Worm (Caenorhabditis elegans) whole organism, L2 larva: Measurements from ENCODE around the gene R04F11.3.

Experiments used
- C34F6.9 ChIP-seq: fragments of 150-350 bp; optimal IDR thresholded peaks from 2 replicates; lab custom pipeline; 2014; ENCODE audit warnings: missing biosample characterization, missing genetic modification characterization
- F13H6.1 ChIP-seq: sonication (generic microtip); optimal IDR thresholded peaks from 2 replicates; lab custom pipeline; 2016; ENCODE audit warnings: missing genetic modification characterization, missing compliant biosample characterization
- aly-2 ChIP-seq: fragments of 150-350 bp; optimal IDR thresholded peaks from 2 replicates; lab custom pipeline; 2014; ENCODE audit warnings: missing biosample characterization, missing genetic modification characterization
- ama-1 ChIP-seq: fragments of 150-350 bp; optimal IDR thresholded peaks from 2 replicates; lab custom pipeline; 2018; ENCODE audit warnings: inconsistent platforms
- blmp-1 ChIP-seq: sonication (generic microtip); optimal IDR thresholded peaks from 2 replicates; lab custom pipeline; 2017; ENCODE audit warnings: missing genetic modification characterization, mild to moderate bottlenecking, missing compliant biosample characterization, antibody characterized with exemption, moderate library complexity; ENCODE audit not compliant: insufficient read depth
- ceh-16 ChIP-seq: fragments of 150-350 bp; optimal IDR thresholded peaks from 2 replicates; lab custom pipeline; 2014; ENCODE audit warnings: missing biosample characterization, missing genetic modification characterization
- ceh-82 ChIP-seq: fragments of 150-350 bp; optimal IDR thresholded peaks from 2 replicates; lab custom pipeline; 2014; ENCODE audit warnings: missing biosample characterization, missing genetic modification characterization
- crh-2 ChIP-seq: sonication (generic microtip); optimal IDR thresholded peaks from 2 replicates; lab custom pipeline; 2017; ENCODE audit warnings: missing biosample characterization, missing genetic modification characterization
- egl-27 ChIP-seq: sonication (generic microtip); optimal IDR thresholded peaks from 3 replicates; lab custom pipeline; 2017; ENCODE audit warnings: missing biosample characterization, missing genetic modification reagents, missing genetic modification characterization
- fos-1 ChIP-seq: fragments of 150-350 bp; optimal IDR thresholded peaks from 2 replicates; lab custom pipeline; 2014; ENCODE audit warnings: missing biosample characterization, missing genetic modification characterization
- gmeb-1 ChIP-seq: fragments of 150-350 bp; optimal IDR thresholded peaks from 2 replicates; lab custom pipeline; 2014; ENCODE audit warnings: missing biosample characterization, missing genetic modification characterization
- lin-11 ChIP-seq: fragments of 150-350 bp; sonication (generic microtip); optimal IDR thresholded peaks from 2 replicates; lab custom pipeline; 2014; ENCODE audit warnings: missing biosample characterization, missing genetic modification characterization, inconsistent platforms, mixed read lengths
- lsy-2 ChIP-seq, 2 experiments: fragments of 150-350 bp in 1 of 2; sonication (generic microtip) in 1 of 2; optimal IDR thresholded peaks; 2 replicates each; lab custom pipeline; 2014 to 2017; ENCODE audit warnings: missing biosample characterization in 2 of 2, missing genetic modification characterization in 2 of 2
- mab-5 ChIP-seq: fragments of 150-350 bp; optimal IDR thresholded peaks from 2 replicates; lab custom pipeline; 2014; ENCODE audit warnings: missing biosample characterization, missing genetic modification characterization
- mbf-1 ChIP-seq: sonication (generic microtip); optimal IDR thresholded peaks from 2 replicates; lab custom pipeline; 2017; ENCODE audit warnings: missing biosample characterization, missing genetic modification characterization
- mdl-1 ChIP-seq, 2 experiments: fragments of 150-350 bp in 1 of 2; sonication (generic microtip) in 1 of 2; optimal IDR thresholded peaks; 2 replicates each; lab custom pipeline; 2017; ENCODE audit warnings: missing biosample characterization in 2 of 2, missing genetic modification characterization in 2 of 2
- nhr-10 ChIP-seq: sonication (generic microtip); optimal IDR thresholded peaks from 2 replicates; lab custom pipeline; 2017; ENCODE audit warnings: missing biosample characterization, missing genetic modification characterization
- nhr-11 ChIP-seq: fragments of 150-350 bp; optimal IDR thresholded peaks from 2 replicates; lab custom pipeline; 2014; ENCODE audit warnings: missing biosample characterization, missing genetic modification characterization
- nhr-129 ChIP-seq: fragments of 150-350 bp; optimal IDR thresholded peaks from 2 replicates; lab custom pipeline; 2014; ENCODE audit warnings: missing biosample characterization, missing genetic modification characterization
- nhr-21 ChIP-seq: fragments of 150-350 bp; optimal IDR thresholded peaks from 2 replicates; lab custom pipeline; 2014; ENCODE audit warnings: missing biosample characterization, missing genetic modification characterization
- nhr-23 ChIP-seq: fragments of 150-350 bp; optimal IDR thresholded peaks from 2 replicates; lab custom pipeline; 2014; ENCODE audit warnings: missing biosample characterization, missing genetic modification reagents, missing genetic modification characterization
- nhr-237 ChIP-seq: fragments of 150-350 bp; optimal IDR thresholded peaks from 2 replicates; lab custom pipeline; 2014; ENCODE audit warnings: missing biosample characterization, missing genetic modification characterization
- nhr-25 ChIP-seq: fragments of 150-350 bp; sonication (generic microtip); optimal IDR thresholded peaks from 3 replicates; lab custom pipeline; 2014; ENCODE audit warnings: missing biosample characterization, missing genetic modification characterization
- nhr-6 ChIP-seq: fragments of 150-350 bp; optimal IDR thresholded peaks from 2 replicates; lab custom pipeline; 2014; ENCODE audit warnings: missing biosample characterization, missing genetic modification characterization
- nhr-77 ChIP-seq: fragments of 150-350 bp; optimal IDR thresholded peaks from 2 replicates; lab custom pipeline; 2014; ENCODE audit warnings: missing biosample characterization, missing genetic modification characterization
- peb-1 ChIP-seq: fragments of 150-350 bp; optimal IDR thresholded peaks from 2 replicates; lab custom pipeline; 2014; ENCODE audit warnings: missing biosample characterization, missing genetic modification characterization
- sem-4 ChIP-seq: fragments of 150-350 bp; optimal IDR thresholded peaks from 2 replicates; lab custom pipeline; 2014; ENCODE audit warnings: missing biosample characterization, missing genetic modification reagents, missing genetic modification characterization
- skn-1 ChIP-seq: sonication (generic microtip); optimal IDR thresholded peaks from 2 replicates; lab custom pipeline; 2017; ENCODE audit warnings: missing biosample characterization, missing genetic modification characterization
- sma-3 ChIP-seq: sonication (generic microtip); optimal IDR thresholded peaks from 2 replicates; lab custom pipeline; 2016; ENCODE audit warnings: missing genetic modification reagents, missing genetic modification characterization, missing compliant biosample characterization
- sma-9 ChIP-seq, 2 experiments: fragments of 150-350 bp in 1 of 2; sonication (generic microtip) in 1 of 2; optimal IDR thresholded peaks; 2 replicates each; lab custom pipeline; 2014 to 2016; ENCODE audit warnings: missing genetic modification characterization in 2 of 2, mild to moderate bottlenecking in 1 of 2, missing biosample characterization in 1 of 2, missing compliant biosample characterization in 1 of 2, missing genetic modification reagents in 1 of 2, moderate library complexity in 1 of 2
- snpc-4 ChIP-seq: fragments of 150-350 bp; optimal IDR thresholded peaks from 2 replicates; lab custom pipeline; 2014; ENCODE audit warnings: missing biosample characterization, missing genetic modification characterization
- unc-55 ChIP-seq: fragments of 150-350 bp; sonication (generic microtip); optimal IDR thresholded peaks from 3 replicates; lab custom pipeline; 2014; ENCODE audit warnings: missing biosample characterization, missing genetic modification reagents, missing genetic modification characterization
- unc-62 ChIP-seq: fragments of 150-350 bp; optimal IDR thresholded peaks from 2 replicates; lab custom pipeline; 2014; ENCODE audit warnings: missing biosample characterization, missing genetic modification reagents, missing genetic modification characterization
- zag-1 ChIP-seq: fragments of 150-350 bp; optimal IDR thresholded peaks from 2 replicates; lab custom pipeline; 2014; ENCODE audit warnings: missing biosample characterization, missing genetic modification characterization
- ztf-1 ChIP-seq: fragments of 200-800 bp; sonication (Bioruptor generic); conservative IDR thresholded peaks from 2 replicates; pipeline ENCODE4 v1.3.6; 2022; ENCODE audit warnings: missing genetic modification characterization, missing compliant biosample characterization
- ztf-4 ChIP-seq: fragments of 150-350 bp; optimal IDR thresholded peaks from 2 replicates; lab custom pipeline; 2014; ENCODE audit warnings: missing biosample characterization, missing genetic modification characterization

The R04F11.3 gene

ce11 chrV:12303453-12304077 is 13.4 kb downstream of the R04F11.3 start (continued):
- TF ChIP-seq mab-5 (tag; lab: Kevin White, UChicago) (peak; percentile 66), unc-62 (GFP tag; lab: Kevin White, UChicago) (peak; percentile 60), sem-4 (tag; lab: Kevin White, UChicago) (peak; percentile 87), egl-27 (tag; lab: Kevin White, UChicago) (peak; percentile 73), unc-55 (GFP tag; lab: Kevin White, UChicago) (peak; percentile 72), ceh-82 (tag; lab: Kevin White, UChicago) (peak; percentile 82), nhr-77 (tag; lab: Kevin White, UChicago) (no peak), crh-2 (tag; lab: Kevin White, UChicago) (peak; percentile 70), nhr-21 (peak; percentile 76), nhr-10 (tag; lab: Kevin White, UChicago) (peak; percentile 21), gmeb-1 (tag; lab: Kevin White, UChicago) (peak; percentile 73), ztf-1 (0 out of 2 replicates have a peak, but pooled peaks have one; percentile 87), C34F6.9 (tag; lab: Kevin White, UChicago) (peak; percentile 65), nhr-237 (tag; lab: Kevin White, UChicago) (peak; percentile 57), nhr-23 (tag; lab: Kevin White, UChicago) (no peak)
- TF ChIP-seq, all 48 proteins: peak for 33

- TF ChIP-seq aly-2 (tag; lab: Kevin White, UChicago), result no peak
- peak; percentile 49 for TF ChIP-seq fos-1 (tag; lab: Kevin White, UChicago)
- TF ChIP-seq sma-3 (GFP tag; lab: Kevin White, UChicago), result peak; percentile 13
- TF ChIP-seq sma-9 (GFP tag; optimal IDR thresholded peaks at IDR 0.05; lab: Kevin White, UChicago), result no peak
- TF ChIP-seq sma-9 (tag; optimal IDR thresholded peaks at IDR 0.05; lab: Kevin White, UChicago), result no peak
- no peak for TF ChIP-seq nhr-6 (tag; lab: Kevin White, UChicago)
- peak; percentile 31 for TF ChIP-seq crh-2 (tag; lab: Kevin White, UChicago)
- TF ChIP-seq ztf-4, result no peak
- TF ChIP-seq C34F6.9 (tag; lab: Kevin White, UChicago), result no peak
- TF ChIP-seq lin-11, result no peak
- TF ChIP-seq egl-27 (tag; lab: Kevin White, UChicago), result no peak
Observed at ce11 chrV:12301985-12302591, 14.9 kb downstream of the R04F11.3 start, which contains the start of the genes frm-7 and F55C5.17. TSS of gene frm-7 (plus strand) at chrV:12302484. TSS of gene F55C5.17 (plus strand) at chrV:12302541.

ce11 chrV:12300780-12301460 is 16.1 kb downstream of the R04F11.3 start:
- peak; percentile 15 for TF ChIP-seq nhr-21
- TF ChIP-seq ceh-16 (tag; lab: Kevin White, UChicago), result no peak
- TF ChIP-seq crh-2 (tag; lab: Kevin White, UChicago), result peak; percentile 6
- peak; percentile 69 for TF ChIP-seq nhr-25
- TF ChIP-seq sma-3 (GFP tag; lab: Kevin White, UChicago), result peak; percentile 37
- peak; percentile 15 for TF ChIP-seq ama-1
- TF ChIP-seq ztf-4, result no peak

ce11 chrV:12300166-12300565 is 16.8 kb downstream of the R04F11.3 start:
- TF ChIP-seq nhr-129 (tag; lab: Kevin White, UChicago) (peak; percentile 89), F13H6.1 (peak; percentile 71), lsy-2 (tag; optimal IDR thresholded peaks at IDR 0.05; lab: Kevin White, UChicago) (peak in 1 of 2 experiments; percentile 60), mdl-1 (tag; optimal IDR thresholded peaks at IDR 0.05; lab: Kevin White, UChicago) (peak in 1 of 2 experiments; percentile 18), nhr-6 (tag; lab: Kevin White, UChicago) (no peak), nhr-11 (tag; lab: Kevin White, UChicago) (no peak), egl-27 (tag; lab: Kevin White, UChicago) (peak; percentile 75), ceh-82 (tag; lab: Kevin White, UChicago) (no peak), nhr-237 (tag; lab: Kevin White, UChicago) (no peak), sem-4 (tag; lab: Kevin White, UChicago) (peak; percentile 64), fos-1 (tag; lab: Kevin White, UChicago) (peak; percentile 82), peb-1 (tag; lab: Kevin White, UChicago) (no peak), sma-3 (GFP tag; lab: Kevin White, UChicago) (peak; percentile 86), mbf-1 (tag; lab: Kevin White, UChicago) (no peak), sma-9 (GFP tag; optimal IDR thresholded peaks at IDR 0.05; lab: Kevin White, UChicago) (peak; percentile 89), sma-9 (tag; optimal IDR thresholded peaks at IDR 0.05; lab: Kevin White, UChicago) (no peak), C34F6.9 (tag; lab: Kevin White, UChicago) (peak; percentile 54), zag-1 (tag; lab: Kevin White, UChicago) (no peak), crh-2 (tag; lab: Kevin White, UChicago) (peak; percentile 80), blmp-1 (tag; lab: Kevin White, UChicago) (peak; percentile 84), gmeb-1 (tag; lab: Kevin White, UChicago) (peak; percentile 67), skn-1 (tag; lab: Kevin White, UChicago) (no peak), snpc-4 (tag; lab: Kevin White, UChicago) (peak; percentile 1), nhr-25 (peak; percentile 88), nhr-21 (peak; percentile 87), ceh-16 (tag; lab: Kevin White, UChicago) (no peak)
